Worm (Caenorhabditis elegans) whole organism, L3 larva: ENCODE measurements around the gene Y39F10A.6.

Experiments
- ZK546.5 ChIP-seq: sonication (generic microtip); optimal IDR thresholded peaks from 2 replicates; lab custom pipeline; 2017; ENCODE audit warnings: missing biosample characterization, missing genetic modification characterization
- aly-2 ChIP-seq: fragments of 150-350 bp; optimal IDR thresholded peaks from 2 replicates; lab custom pipeline; 2014; ENCODE audit warnings: missing biosample characterization, missing genetic modification characterization
- ceh-82 ChIP-seq: fragments of 150-350 bp; optimal IDR thresholded peaks from 2 replicates; lab custom pipeline; 2014; ENCODE audit warnings: missing biosample characterization, missing genetic modification characterization
- daf-12 ChIP-seq: fragments of 150-350 bp; optimal IDR thresholded peaks from 2 replicates; lab custom pipeline; 2014; ENCODE audit warnings: missing biosample characterization, missing genetic modification reagents, missing genetic modification characterization
- egl-27 ChIP-seq: sonication (generic microtip); optimal IDR thresholded peaks from 4 replicates; lab custom pipeline; 2017; ENCODE audit warnings: missing biosample characterization, missing genetic modification reagents, missing genetic modification characterization
- fos-1 ChIP-seq: fragments of 150-350 bp; optimal IDR thresholded peaks from 2 replicates; lab custom pipeline; 2014; ENCODE audit warnings: missing biosample characterization, missing genetic modification characterization
- lin-39 ChIP-seq: fragments of 150-350 bp; optimal IDR thresholded peaks from 2 replicates; lab custom pipeline; 2018; ENCODE audit warnings: missing biosample characterization, missing genetic modification reagents, missing genetic modification characterization
- mml-1 ChIP-seq: fragments of 150-350 bp; sonication (generic microtip); optimal IDR thresholded peaks from 3 replicates; lab custom pipeline; 2014; ENCODE audit warnings: missing biosample characterization, missing genetic modification characterization
- nhr-28 ChIP-seq: fragments of 150-350 bp; optimal IDR thresholded peaks from 2 replicates; lab custom pipeline; 2014; ENCODE audit warnings: missing biosample characterization, missing genetic modification characterization
- nhr-76 ChIP-seq: fragments of 150-350 bp; sonication (generic microtip); optimal IDR thresholded peaks from 5 replicates; lab custom pipeline; 2014; ENCODE audit warnings: missing biosample characterization, missing genetic modification characterization
- nhr-77 ChIP-seq: fragments of 150-350 bp; optimal IDR thresholded peaks from 2 replicates; lab custom pipeline; 2014; ENCODE audit warnings: missing biosample characterization, missing genetic modification characterization
- pha-4 ChIP-seq: fragments of 150-350 bp; optimal IDR thresholded peaks from 2 replicates; lab custom pipeline; 2014; ENCODE audit warnings: missing biosample characterization, missing genetic modification reagents, missing genetic modification characterization
- ztf-11 ChIP-seq: fragments of 150-350 bp; optimal IDR thresholded peaks from 2 replicates; lab custom pipeline; 2014; ENCODE audit warnings: missing biosample characterization, missing genetic modification characterization

DNA sequence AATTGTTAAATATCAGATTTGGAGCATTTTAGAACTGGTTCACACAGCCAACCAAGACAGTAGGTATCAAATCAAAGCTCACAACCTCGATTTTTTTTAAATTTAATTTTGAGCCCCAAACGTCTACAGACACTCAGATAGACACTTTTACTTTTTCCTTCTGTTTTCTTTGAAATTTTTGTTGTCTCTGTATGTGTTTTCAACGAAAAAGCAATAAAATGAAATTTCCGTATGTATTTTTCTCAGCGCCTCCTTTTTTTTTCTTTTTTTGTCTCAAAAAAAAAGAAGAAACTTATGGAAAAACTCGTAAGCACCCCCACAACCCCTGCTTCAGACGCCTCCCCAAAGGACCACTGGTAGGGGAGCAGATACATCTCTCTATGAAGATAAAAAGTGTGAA is 9.6 kb downstream of the Y39F10A.6 start:
- TF ChIP-seq ceh-82 (tag; lab: Kevin White, UChicago): no peak
- no peak for TF ChIP-seq ZK546.5 (tag; lab: Kevin White, UChicago)
- TF ChIP-seq nhr-77 (tag; lab: Kevin White, UChicago): no peak
- TF ChIP-seq mml-1: no peak
- no peak for TF ChIP-seq nhr-76 (tag; lab: Kevin White, UChicago)
- TF ChIP-seq aly-2: no peak
- no peak for TF ChIP-seq daf-12
- no peak for TF ChIP-seq fos-1 (tag; lab: Kevin White, UChicago)
- no peak for TF ChIP-seq pha-4 (tag; lab: Kevin White, UChicago)
- TF ChIP-seq ztf-11 (tag; lab: Kevin White, UChicago): no peak
- no peak for TF ChIP-seq nhr-28 (tag; lab: Kevin White, UChicago)
- TF ChIP-seq lin-39 (tag; lab: Kevin White, UChicago): no peak
- TF ChIP-seq egl-27: no peak
